Worm (Caenorhabditis elegans) whole organism, L2 larva: ENCODE measurements around the gene fbxb-2.

Experiments used
- C34F6.9 ChIP-seq: fragments of 150-350 bp; optimal IDR thresholded peaks from 2 replicates; lab custom pipeline; 2014; ENCODE audit warnings: missing biosample characterization, missing genetic modification characterization
- aly-2 ChIP-seq: fragments of 150-350 bp; optimal IDR thresholded peaks from 2 replicates; lab custom pipeline; 2014; ENCODE audit warnings: missing biosample characterization, missing genetic modification characterization
- elt-3 ChIP-seq: sonication (generic microtip); optimal IDR thresholded peaks from 2 replicates; lab custom pipeline; 2017; ENCODE audit warnings: missing biosample characterization, missing genetic modification characterization
- fos-1 ChIP-seq: fragments of 150-350 bp; optimal IDR thresholded peaks from 2 replicates; lab custom pipeline; 2014; ENCODE audit warnings: missing biosample characterization, missing genetic modification characterization
- nhr-11 ChIP-seq: fragments of 150-350 bp; optimal IDR thresholded peaks from 2 replicates; lab custom pipeline; 2014; ENCODE audit warnings: missing biosample characterization, missing genetic modification characterization
- nhr-129 ChIP-seq: fragments of 150-350 bp; optimal IDR thresholded peaks from 2 replicates; lab custom pipeline; 2014; ENCODE audit warnings: missing biosample characterization, missing genetic modification characterization
- unc-39 ChIP-seq: fragments of 150-350 bp; optimal IDR thresholded peaks from 2 replicates; lab custom pipeline; 2014; ENCODE audit warnings: missing biosample characterization, missing genetic modification characterization
- unc-62 ChIP-seq: fragments of 150-350 bp; optimal IDR thresholded peaks from 2 replicates; lab custom pipeline; 2014; ENCODE audit warnings: missing biosample characterization, missing genetic modification reagents, missing genetic modification characterization
- ztf-11 ChIP-seq: sonication (generic microtip); optimal IDR thresholded peaks from 2 replicates; lab custom pipeline; 2017; ENCODE audit warnings: missing biosample characterization, missing genetic modification characterization

ce11 chrV:19230413-19230812 is 6.7 kb downstream of the fbxb-2 start, which contains the start of gene sqst-3:
- TF ChIP-seq nhr-11 (tag; lab: Kevin White, UChicago) (no peak), aly-2 (tag; lab: Kevin White, UChicago) (no peak), ztf-11 (tag; lab: Kevin White, UChicago) (no peak), unc-62 (no peak), nhr-129 (tag; lab: Kevin White, UChicago) (no peak), fos-1 (tag; lab: Kevin White, UChicago) (no peak), C34F6.9 (tag; lab: Kevin White, UChicago) (no peak), unc-39 (no peak), elt-3 (tag; lab: Kevin White, UChicago) (no peak)
